Worm (Caenorhabditis elegans) whole organism, late embryonic: ENCODE measurements around the gene alx-1.

Experiments
- C08G9.2 ChIP-seq: sonication (generic microtip); optimal IDR thresholded peaks from 2 replicates; lab custom pipeline; 2016; ENCODE audit warnings: mild to moderate bottlenecking, missing genetic modification characterization, moderate library complexity, missing compliant biosample characterization
- ceh-18 ChIP-seq: sonication (generic microtip); optimal IDR thresholded peaks from 2 replicates; lab custom pipeline; 2016; ENCODE audit warnings: missing genetic modification characterization, missing compliant biosample characterization
- ceh-19 ChIP-seq: fragments of 200-800 bp; sonication (Bioruptor generic); optimal IDR thresholded peaks from 2 replicates; lab custom pipeline; 2018; ENCODE audit warnings: mild to moderate bottlenecking, missing genetic modification characterization, missing compliant biosample characterization
- ceh-9 ChIP-seq: sonication (generic microtip); optimal IDR thresholded peaks from 2 replicates; lab custom pipeline; 2016; ENCODE audit warnings: mild to moderate bottlenecking, missing genetic modification characterization, inconsistent platforms, missing compliant biosample characterization
- elt-4 ChIP-seq: sonication (generic microtip); optimal IDR thresholded peaks from 2 replicates; lab custom pipeline; 2016; ENCODE audit warnings: missing genetic modification characterization, missing compliant biosample characterization
- fkh-10 ChIP-seq: fragments of 150-350 bp; optimal IDR thresholded peaks from 2 replicates; lab custom pipeline; 2014; ENCODE audit warnings: missing biosample characterization, missing genetic modification reagents, missing genetic modification characterization
- nhr-11 ChIP-seq: fragments of 150-350 bp; optimal IDR thresholded peaks from 2 replicates; lab custom pipeline; 2014; ENCODE audit warnings: missing biosample characterization, missing genetic modification characterization
- pag-3 ChIP-seq: sonication (generic microtip); optimal IDR thresholded peaks from 2 replicates; lab custom pipeline; 2016; ENCODE audit warnings: missing compliant biosample characterization, missing genetic modification characterization, borderline replicate concordance
- pat-9 ChIP-seq: fragments of 200-800 bp; sonication (Bioruptor generic); optimal IDR thresholded peaks from 2 replicates; lab custom pipeline; 2018; ENCODE audit warnings: mild to moderate bottlenecking, missing genetic modification characterization, moderate library complexity, missing compliant biosample characterization
- pqm-1 ChIP-seq: sonication (generic microtip); optimal IDR thresholded peaks from 2 replicates; lab custom pipeline; 2016; ENCODE audit warnings: missing genetic modification characterization, missing compliant biosample characterization
- sox-4 ChIP-seq: sonication (generic microtip); optimal IDR thresholded peaks from 2 replicates; lab custom pipeline; 2017; ENCODE audit warnings: mild to moderate bottlenecking, missing genetic modification characterization, inconsistent platforms, missing compliant biosample characterization
- ttx-3 ChIP-seq: sonication (generic microtip); optimal IDR thresholded peaks from 2 replicates; lab custom pipeline; 2016; ENCODE audit warnings: missing genetic modification reagents, missing genetic modification characterization, missing compliant biosample characterization
- unc-86 ChIP-seq: sonication (generic microtip); optimal IDR thresholded peaks from 2 replicates; lab custom pipeline; 2016; ENCODE audit warnings: missing genetic modification characterization, missing compliant biosample characterization

DNA sequence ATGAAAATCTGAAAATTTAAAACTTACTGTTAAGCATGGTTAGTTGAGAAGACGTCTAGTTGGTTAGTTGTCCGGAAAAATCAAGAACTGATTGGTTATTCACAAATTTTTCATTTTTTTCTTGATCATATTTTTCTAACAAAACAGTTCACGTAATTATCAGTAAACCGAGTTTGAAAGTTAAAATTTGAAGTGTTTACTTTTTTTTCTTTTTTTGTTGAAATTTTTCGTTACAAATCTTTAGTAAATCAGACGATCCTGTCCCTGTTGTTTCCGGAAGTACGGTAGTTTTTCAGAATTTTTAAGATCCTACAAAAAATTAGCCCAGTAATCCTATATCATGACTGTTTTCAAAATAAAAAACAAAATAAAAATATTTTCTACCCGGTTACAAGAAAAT, 43.3 kb downstream of the alx-1 start, which contains the start of gene C05B5.2:
- TF ChIP-seq nhr-11 (tag; lab: Kevin White, UChicago) = no peak
- TF ChIP-seq pat-9 (tag; lab: Kevin White, UChicago) = no peak
- TF ChIP-seq ceh-19 (GFP tag; lab: Kevin White, UChicago) = no peak
- TF ChIP-seq ttx-3 (tag; lab: Kevin White, UChicago) = no peak
- TF ChIP-seq unc-86 (tag; lab: Kevin White, UChicago) = no peak
- no peak for TF ChIP-seq fkh-10 (GFP tag; lab: Kevin White, UChicago)
- TF ChIP-seq pqm-1 = no peak
- TF ChIP-seq sox-4 (tag; lab: Kevin White, UChicago) = no peak
- TF ChIP-seq pag-3 = no peak
- no peak for TF ChIP-seq ceh-18 (tag; lab: Kevin White, UChicago)
- TF ChIP-seq elt-4 (tag; lab: Kevin White, UChicago) = no peak
- no peak for TF ChIP-seq ceh-9 (tag; lab: Kevin White, UChicago)
- no peak for TF ChIP-seq C08G9.2 (tag; lab: Kevin White, UChicago)
